Worm (Caenorhabditis elegans) whole organism, late embryonic: Measurements from ENCODE around the gene ghi-1.

Experiments used
- F13H6.1 ChIP-seq: sonication (generic microtip); optimal IDR thresholded peaks from 2 replicates; lab custom pipeline; 2016; ENCODE audit warnings: missing genetic modification characterization, missing compliant biosample characterization
- K02D7.2 ChIP-seq: sonication (generic microtip); optimal IDR thresholded peaks from 2 replicates; lab custom pipeline; 2017; ENCODE audit warnings: mild to moderate bottlenecking, missing genetic modification characterization, missing compliant biosample characterization
- T23F11.4 ChIP-seq: fragments of 200-800 bp; sonication (Bioruptor generic); optimal IDR thresholded peaks from 2 replicates; lab custom pipeline; 2018; ENCODE audit warnings: mild to moderate bottlenecking, missing genetic modification characterization, missing compliant biosample characterization
- ahr-1 ChIP-seq: sonication (generic microtip); optimal IDR thresholded peaks from 2 replicates; lab custom pipeline; 2016; ENCODE audit warnings: missing genetic modification characterization, missing compliant biosample characterization
- ama-1 ChIP-seq: fragments of 150-350 bp; optimal IDR thresholded peaks from 2 replicates; lab custom pipeline; 2014
- ceh-14 ChIP-seq: sonication (generic microtip); optimal IDR thresholded peaks from 2 replicates; lab custom pipeline; 2016; ENCODE audit warnings: missing genotype, missing genetic modification characterization, missing compliant biosample characterization
- ceh-19 ChIP-seq: fragments of 200-800 bp; sonication (Bioruptor generic); optimal IDR thresholded peaks from 2 replicates; lab custom pipeline; 2018; ENCODE audit warnings: mild to moderate bottlenecking, missing genetic modification characterization, missing compliant biosample characterization
- ceh-2 ChIP-seq: sonication (generic microtip); optimal IDR thresholded peaks from 2 replicates; lab custom pipeline; 2016; ENCODE audit warnings: missing genotype, missing genetic modification characterization, missing compliant biosample characterization
- ceh-22 ChIP-seq: sonication (generic microtip); optimal IDR thresholded peaks from 2 replicates; lab custom pipeline; 2017; ENCODE audit warnings: missing biosample characterization, missing genetic modification characterization
- ceh-24 ChIP-seq: sonication (generic microtip); optimal IDR thresholded peaks from 2 replicates; lab custom pipeline; 2016; ENCODE audit warnings: mild to moderate bottlenecking, missing genetic modification characterization, missing compliant biosample characterization
- ceh-30 ChIP-seq: fragments of 150-350 bp; optimal IDR thresholded peaks from 2 replicates; lab custom pipeline; 2014; ENCODE audit warnings: missing biosample characterization, missing genetic modification characterization
- ceh-31 ChIP-seq: sonication (generic microtip); optimal IDR thresholded peaks from 2 replicates; lab custom pipeline; 2016; ENCODE audit warnings: missing genetic modification characterization, missing compliant biosample characterization
- ceh-34 ChIP-seq: sonication (generic microtip); optimal IDR thresholded peaks from 2 replicates; lab custom pipeline; 2016; ENCODE audit warnings: mild to moderate bottlenecking, missing genetic modification characterization, missing compliant biosample characterization
- ceh-45 ChIP-seq: fragments of 200-800 bp; sonication (Bioruptor generic); IDR thresholded peaks from 2 replicates; pipeline ENCODE4 v1.3.6; 2022; ENCODE audit warnings: missing genetic modification reagents, missing genetic modification characterization, missing compliant biosample characterization
- ceh-48 ChIP-seq: sonication (generic microtip); optimal IDR thresholded peaks from 2 replicates; lab custom pipeline; 2016; ENCODE audit warnings: missing genetic modification characterization, inconsistent platforms, missing compliant biosample characterization
- ceh-9 ChIP-seq: sonication (generic microtip); optimal IDR thresholded peaks from 2 replicates; lab custom pipeline; 2016; ENCODE audit warnings: mild to moderate bottlenecking, missing genetic modification characterization, inconsistent platforms, missing compliant biosample characterization
- che-1 ChIP-seq: sonication (generic microtip); optimal IDR thresholded peaks from 2 replicates; lab custom pipeline; 2016; ENCODE audit warnings: mild to moderate bottlenecking, missing genetic modification characterization, missing compliant biosample characterization
- elt-2 ChIP-seq: sonication (generic microtip); optimal IDR thresholded peaks from 2 replicates; lab custom pipeline; 2016; ENCODE audit warnings: missing genetic modification reagents, missing genetic modification characterization, missing compliant biosample characterization
- elt-4 ChIP-seq: sonication (generic microtip); optimal IDR thresholded peaks from 2 replicates; lab custom pipeline; 2016; ENCODE audit warnings: missing genetic modification characterization, missing compliant biosample characterization
- fax-1 ChIP-seq: sonication (generic microtip); optimal IDR thresholded peaks from 2 replicates; lab custom pipeline; 2016; ENCODE audit warnings: missing genotype, missing genetic modification characterization, missing compliant biosample characterization
- fkh-10 ChIP-seq: fragments of 150-350 bp; optimal IDR thresholded peaks from 2 replicates; lab custom pipeline; 2014; ENCODE audit warnings: missing biosample characterization, missing genetic modification reagents, missing genetic modification characterization
- fkh-6 ChIP-seq: sonication (generic microtip); optimal IDR thresholded peaks from 2 replicates; lab custom pipeline; 2016; ENCODE audit warnings: missing genetic modification characterization, missing compliant biosample characterization
- gmeb-2 ChIP-seq: sonication (generic microtip); optimal IDR thresholded peaks from 2 replicates; lab custom pipeline; 2016; ENCODE audit warnings: missing genetic modification characterization, inconsistent platforms, missing compliant biosample characterization
- hlh-15 ChIP-seq: sonication (generic microtip); optimal IDR thresholded peaks from 2 replicates; lab custom pipeline; 2016; ENCODE audit warnings: missing genetic modification characterization, missing compliant biosample characterization
- hlh-30 ChIP-seq: sonication (generic microtip); optimal IDR thresholded peaks from 2 replicates; lab custom pipeline; 2017; ENCODE audit warnings: antibody characterized with exemption, missing genetic modification characterization, missing compliant biosample characterization; ENCODE audit not compliant: insufficient read depth
- hlh-6 ChIP-seq: sonication (generic microtip); optimal IDR thresholded peaks from 2 replicates; lab custom pipeline; 2016; ENCODE audit warnings: missing genotype, missing genetic modification characterization, missing compliant biosample characterization
- madf-2 ChIP-seq: sonication (generic microtip); optimal IDR thresholded peaks from 2 replicates; lab custom pipeline; 2017; ENCODE audit warnings: missing genetic modification characterization, missing compliant biosample characterization
- mec-3 ChIP-seq: sonication (generic microtip); optimal IDR thresholded peaks from 2 replicates; lab custom pipeline; 2016; ENCODE audit warnings: borderline replicate concordance, missing genetic modification characterization, missing compliant biosample characterization
- nfya-1 ChIP-seq: sonication (generic microtip); optimal IDR thresholded peaks from 2 replicates; lab custom pipeline; 2017; ENCODE audit warnings: missing genetic modification characterization, mild to moderate bottlenecking, missing compliant biosample characterization, antibody characterized with exemption, moderate library complexity
- odd-2 ChIP-seq: sonication (generic microtip); optimal IDR thresholded peaks from 2 replicates; lab custom pipeline; 2017; ENCODE audit warnings: antibody characterized with exemption, mild to moderate bottlenecking, missing genetic modification characterization, missing compliant biosample characterization
- pat-9 ChIP-seq: fragments of 200-800 bp; sonication (Bioruptor generic); optimal IDR thresholded peaks from 2 replicates; lab custom pipeline; 2018; ENCODE audit warnings: mild to moderate bottlenecking, missing genetic modification characterization, moderate library complexity, missing compliant biosample characterization
- pros-1 ChIP-seq: fragments of 150-350 bp; optimal IDR thresholded peaks from 2 replicates; lab custom pipeline; 2014; ENCODE audit warnings: missing biosample characterization, missing genetic modification reagents, missing genetic modification characterization
- sox-2 ChIP-seq: fragments of 200-800 bp; sonication (Bioruptor generic); IDR thresholded peaks from 2 replicates; pipeline ENCODE4 v1.3.6; 2022; ENCODE audit warnings: missing genetic modification reagents, missing genetic modification characterization, missing compliant biosample characterization
- tbx-7 ChIP-seq: sonication (generic microtip); optimal IDR thresholded peaks from 2 replicates; lab custom pipeline; 2016; ENCODE audit warnings: missing genotype, missing genetic modification characterization, missing compliant biosample characterization
- unc-3 ChIP-seq, 2 experiments: fragments of 200-800 bp in 1 of 2; sonication (Bioruptor generic) in 1 of 2; sonication (generic microtip) in 1 of 2; conservative IDR thresholded peaks in 1 of 2; optimal IDR thresholded peaks in 1 of 2; 2 replicates each; pipeline versions ENCODE4 v1.3.6 to Lab custom; 2016 to 2022; ENCODE audit warnings: missing compliant biosample characterization in 2 of 2, missing genetic modification characterization in 2 of 2, missing genetic modification reagents in 1 of 2
- unc-86 ChIP-seq: sonication (generic microtip); optimal IDR thresholded peaks from 2 replicates; lab custom pipeline; 2016; ENCODE audit warnings: missing genetic modification characterization, missing compliant biosample characterization
- zip-5 ChIP-seq: sonication (generic microtip); optimal IDR thresholded peaks from 2 replicates; lab custom pipeline; 2016; ENCODE audit warnings: missing genetic modification characterization, missing compliant biosample characterization

The ghi-1 gene

ce11 chrII:11620630-11621246 is 25.8 kb upstream of the ghi-1 start:
- no peak for TF ChIP-seq ahr-1 (tag; lab: Kevin White, UChicago)
- no peak for TF ChIP-seq K02D7.2 (tag; lab: Kevin White, UChicago)
- TF ChIP-seq nfya-1 (tag; lab: Kevin White, UChicago) = no peak
- TF ChIP-seq ceh-48 (tag; lab: Kevin White, UChicago) = no peak
- TF ChIP-seq pat-9 (tag; lab: Kevin White, UChicago) = no peak
- no peak for TF ChIP-seq ceh-22 (tag; lab: Kevin White, UChicago)

DNA sequence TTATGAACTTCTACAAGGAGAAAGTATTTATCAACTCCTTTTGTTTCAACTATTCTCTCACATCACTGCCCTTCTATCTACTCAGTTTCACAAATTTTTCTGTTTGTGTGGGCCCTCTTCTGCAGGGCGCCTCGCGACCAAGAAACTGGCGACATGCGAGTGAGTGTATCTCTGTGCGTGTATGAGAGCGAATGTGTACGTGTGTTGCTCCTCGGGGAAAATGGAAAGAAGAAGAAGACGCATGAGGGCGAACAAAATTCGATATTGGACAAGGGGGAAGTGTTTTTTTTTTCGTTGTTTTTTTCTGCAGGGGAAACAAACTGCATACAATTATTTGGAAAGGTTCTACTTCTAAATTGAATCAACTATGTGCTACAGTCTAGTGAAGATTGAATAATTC is 25.0 kb upstream of the ghi-1 start:
- TF ChIP-seq elt-2 (tag; lab: Kevin White, UChicago) (no peak), nfya-1 (tag; lab: Kevin White, UChicago) (no peak), pros-1 (tag; lab: Kevin White, UChicago) (no peak), ceh-9 (no peak), hlh-30 (tag; lab: Kevin White, UChicago) (no peak), che-1 (tag; lab: Kevin White, UChicago) (no peak), ceh-34 (tag; lab: Kevin White, UChicago) (no peak), sox-2 (GFP tag; lab: Robert Waterston, UW) (no peak), ceh-24 (tag; lab: Kevin White, UChicago) (no peak), gmeb-2 (no peak), mec-3 (tag; lab: Kevin White, UChicago) (no peak), ceh-14 (tag; lab: Kevin White, UChicago) (no peak), hlh-6 (tag; lab: Kevin White, UChicago) (no peak), unc-86 (tag; lab: Kevin White, UChicago) (no peak), ceh-19 (GFP tag; lab: Kevin White, UChicago) (no peak)

- no peak for TF ChIP-seq pros-1 (tag; lab: Kevin White, UChicago)
- TF ChIP-seq nfya-1 (tag; lab: Kevin White, UChicago) = no peak
- no peak for TF ChIP-seq sox-2 (GFP tag; lab: Robert Waterston, UW)
- no peak for TF ChIP-seq fkh-6
- TF ChIP-seq ceh-34 (tag; lab: Kevin White, UChicago) = no peak
- TF ChIP-seq ceh-2 (tag; lab: Kevin White, UChicago) = no peak
- no peak for TF ChIP-seq che-1 (tag; lab: Kevin White, UChicago)
- no peak for TF ChIP-seq unc-3 (GFP tag; conservative IDR thresholded peaks at IDR 0.05; lab: Robert Waterston, UW)
- TF ChIP-seq unc-3 (tag; optimal IDR thresholded peaks at IDR 0.05; lab: Kevin White, UChicago) = no peak
- TF ChIP-seq odd-2 (tag; lab: Kevin White, UChicago) = no peak
- TF ChIP-seq ceh-31 = no peak
These were observed 23.9 kb upstream of the ghi-1 start for ce11 chrII:11622605-11623004.

ce11 chrII:11627904-11628303 is 18.6 kb upstream of the ghi-1 start:
- no peak for TF ChIP-seq hlh-15 (tag; lab: Kevin White, UChicago)
- no peak for TF ChIP-seq ceh-45 (GFP tag; lab: Robert Waterston, UW)
- no peak for TF ChIP-seq gmeb-2
- TF ChIP-seq T23F11.4 = no peak
- no peak for TF ChIP-seq tbx-7 (tag; lab: Kevin White, UChicago)
- no peak for TF ChIP-seq ceh-34 (tag; lab: Kevin White, UChicago)
- no peak for TF ChIP-seq ceh-30 (tag; lab: Kevin White, UChicago)
- TF ChIP-seq fax-1 (tag; lab: Kevin White, UChicago) = no peak
- TF ChIP-seq hlh-6 (tag; lab: Kevin White, UChicago) = no peak
- TF ChIP-seq fkh-10 (GFP tag; lab: Kevin White, UChicago) = no peak
- no peak for TF ChIP-seq F13H6.1
- TF ChIP-seq zip-5 = no peak
- no peak for TF ChIP-seq elt-4 (tag; lab: Kevin White, UChicago)
- TF ChIP-seq ama-1 (lab: Kevin White, UChicago) = no peak
- TF ChIP-seq madf-2 (tag; lab: Kevin White, UChicago) = no peak
